Fruit fly (Drosophila melanogaster) whole organism, embryonic: ENCODE results near the gene dock.

Experiments used
- Asciz ChIP-seq: fragments of 200-800 bp; sonication (Bioruptor generic); optimal IDR thresholded peaks from 2 replicates; lab custom pipeline; 2017; ENCODE audit warnings: missing biosample characterization, mild to moderate bottlenecking, missing genetic modification characterization, missing genetic modification reagents
- Atf-2 ChIP-seq: fragments of 200-800 bp; sonication (Bioruptor generic); optimal IDR thresholded peaks from 2 replicates; lab custom pipeline; 2016; ENCODE audit warnings: missing biosample characterization, missing genetic modification characterization
- CG10267 ChIP-seq: fragments of 200-800 bp; sonication (Bioruptor generic); optimal IDR thresholded peaks from 2 replicates; lab custom pipeline; 2018; ENCODE audit warnings: missing biosample characterization, mild to moderate bottlenecking, missing genetic modification characterization, moderate library complexity
- CG10366 ChIP-seq: fragments of 200-800 bp; sonication (Bioruptor generic); IDR thresholded peaks from 2 replicates; pipeline ENCODE4 v1.3.6; 2022; ENCODE audit warnings: missing biosample characterization, missing genetic modification characterization
- CG10959 ChIP-seq: fragments of 200-800 bp; sonication (Bioruptor generic); IDR thresholded peaks from 2 replicates; pipeline ENCODE4 v1.3.6; 2022; ENCODE audit warnings: missing biosample characterization, missing genetic modification characterization
- CG11398 ChIP-seq: fragments of 200-800 bp; sonication (Bioruptor generic); optimal IDR thresholded peaks from 2 replicates; lab custom pipeline; 2016; ENCODE audit warnings: missing biosample characterization, missing genetic modification characterization
- CG13424 ChIP-seq: fragments of 200-800 bp; sonication (Bioruptor generic); optimal IDR thresholded peaks from 2 replicates; lab custom pipeline; 2019; ENCODE audit warnings: missing biosample characterization, mild to moderate bottlenecking, missing genetic modification characterization, moderate library complexity
- CG14860 ChIP-seq: fragments of 200-800 bp; sonication (Bioruptor generic); IDR thresholded peaks from 3 replicates; pipeline ENCODE4 v1.3.6; 2022; ENCODE audit warnings: missing biosample characterization, missing genetic modification characterization; ENCODE audit not compliant: partially characterized antibody
- CG15011 ChIP-seq: fragments of 200-800 bp; sonication (Bioruptor generic); optimal IDR thresholded peaks from 3 replicates; lab custom pipeline; 2018; ENCODE audit warnings: missing biosample characterization, mild to moderate bottlenecking, missing genetic modification characterization
- CG1602 ChIP-seq: fragments of 200-800 bp; sonication (Bioruptor generic); optimal IDR thresholded peaks from 3 replicates; lab custom pipeline; 2016; ENCODE audit warnings: missing biosample characterization, missing genetic modification characterization
- CG2875 ChIP-seq: fragments of 200-800 bp; sonication (Bioruptor generic); optimal IDR thresholded peaks from 2 replicates; lab custom pipeline; 2017; ENCODE audit warnings: missing biosample characterization, mild to moderate bottlenecking, missing genetic modification characterization, missing genetic modification reagents
- CG2889 ChIP-seq: fragments of 200-800 bp; sonication (Bioruptor generic); IDR thresholded peaks from 3 replicates; pipeline ENCODE4 v1.3.6; 2022; ENCODE audit warnings: missing biosample characterization, missing genetic modification characterization
- CG3065 ChIP-seq: fragments of 200-800 bp; sonication (Bioruptor generic); optimal IDR thresholded peaks from 2 replicates; lab custom pipeline; 2016; ENCODE audit warnings: missing biosample characterization, missing genetic modification characterization
- CG34376 ChIP-seq: fragments of 200-800 bp; sonication (Bioruptor generic); optimal IDR thresholded peaks from 2 replicates; lab custom pipeline; 2018; ENCODE audit warnings: missing biosample characterization, mild to moderate bottlenecking, missing genetic modification characterization
- CG43689 ChIP-seq: fragments of 200-800 bp; sonication (Bioruptor generic); IDR thresholded peaks from 2 replicates; pipeline ENCODE4 v1.3.6; 2022; ENCODE audit warnings: missing biosample characterization, missing genetic modification characterization
- CG4707 ChIP-seq: fragments of 200-800 bp; sonication (Bioruptor generic); optimal IDR thresholded peaks from 2 replicates; lab custom pipeline; 2018; ENCODE audit warnings: missing biosample characterization, mild to moderate bottlenecking, missing genetic modification characterization, moderate library complexity
- CG6254 ChIP-seq: fragments of 200-800 bp; sonication (Bioruptor generic); optimal IDR thresholded peaks from 3 replicates; lab custom pipeline; 2017; ENCODE audit warnings: mild to moderate bottlenecking, missing biosample characterization, missing genetic modification reagents, missing genetic modification characterization
- CG6683 ChIP-seq: fragments of 200-800 bp; sonication (Bioruptor generic); optimal IDR thresholded peaks from 2 replicates; lab custom pipeline; 2017; ENCODE audit warnings: missing biosample characterization, mild to moderate bottlenecking, missing genetic modification characterization, missing genetic modification reagents
- CG7963 ChIP-seq: fragments of 200-800 bp; sonication (Bioruptor generic); IDR thresholded peaks from 3 replicates; pipeline ENCODE4 v1.3.6; 2022; ENCODE audit warnings: missing biosample characterization, missing genetic modification characterization; ENCODE audit not compliant: partially characterized antibody
- CG9797 ChIP-seq: fragments of 200-800 bp; sonication (Bioruptor generic); optimal IDR thresholded peaks from 3 replicates; lab custom pipeline; 2018; ENCODE audit warnings: missing biosample characterization, mild to moderate bottlenecking, missing genetic modification characterization
- Doc2 ChIP-seq: fragments of 200-800 bp; sonication (Bioruptor generic); IDR thresholded peaks from 2 replicates; pipeline ENCODE4 v1.3.6; 2022; ENCODE audit warnings: missing biosample characterization, missing genetic modification characterization
- Gug ChIP-seq: fragments of 200-800 bp; sonication (Bioruptor generic); IDR thresholded peaks from 4 replicates; pipeline ENCODE4 v1.3.6; 2022; ENCODE audit warnings: missing biosample characterization, missing genetic modification characterization
- Mad ChIP-seq: fragments of 200-800 bp; sonication (Bioruptor generic); optimal IDR thresholded peaks from 2 replicates; lab custom pipeline; 2016; ENCODE audit warnings: missing biosample characterization, missing genetic modification characterization
- Mes4 ChIP-seq: fragments of 200-800 bp; sonication (Bioruptor generic); optimal IDR thresholded peaks from 2 replicates; lab custom pipeline; 2016; ENCODE audit warnings: missing biosample characterization, missing genetic modification characterization
- Neu2 ChIP-seq: fragments of 200-800 bp; sonication (Bioruptor generic); optimal IDR thresholded peaks from 3 replicates; lab custom pipeline; 2016; ENCODE audit warnings: missing biosample characterization, missing genetic modification characterization, borderline replicate concordance
- Oaz ChIP-seq: fragments of 200-800 bp; sonication (Bioruptor generic); IDR thresholded peaks from 2 replicates; pipeline ENCODE4 v1.3.6; 2022; ENCODE audit warnings: missing biosample characterization, missing genetic modification characterization
- Oli ChIP-seq: fragments of 200-800 bp; sonication (Bioruptor generic); optimal IDR thresholded peaks from 2 replicates; lab custom pipeline; 2018; ENCODE audit warnings: missing biosample characterization, mild to moderate bottlenecking, missing genetic modification characterization, moderate library complexity
- Pdp1 ChIP-seq, 2 experiments: fragments of 200-800 bp; sonication (Bioruptor generic); optimal IDR thresholded peaks; 3 replicates each; lab custom pipeline; 2016; ENCODE audit warnings: missing biosample characterization in 2 of 2, missing genetic modification characterization in 2 of 2, mild to moderate bottlenecking in 1 of 2, moderate library complexity in 1 of 2
- Ssrp ChIP-seq: fragments of 200-800 bp; sonication (Bioruptor generic); optimal IDR thresholded peaks from 2 replicates; lab custom pipeline; 2018; ENCODE audit warnings: missing biosample characterization, mild to moderate bottlenecking, missing genetic modification characterization, moderate library complexity
- Tbp ChIP-seq: fragments of >200 bp; optimal IDR thresholded peaks from 2 replicates; lab custom pipeline; 2018; ENCODE audit warnings: missing biosample characterization, missing genetic modification characterization
- Xrp1 ChIP-seq: fragments of 200-800 bp; sonication (Bioruptor generic); IDR thresholded peaks from 2 replicates; pipeline ENCODE4 v1.3.6; 2022; ENCODE audit warnings: missing biosample characterization, missing genetic modification characterization
- hbn ChIP-seq: fragments of 200-800 bp; sonication (Bioruptor generic); IDR thresholded peaks from 2 replicates; pipeline ENCODE4 v1.3.6; 2022; ENCODE audit warnings: missing biosample characterization, missing genetic modification characterization; ENCODE audit not compliant: partially characterized antibody
- ind ChIP-seq: fragments of 200-800 bp; sonication (Bioruptor generic); optimal IDR thresholded peaks from 3 replicates; lab custom pipeline; 2016; ENCODE audit warnings: missing biosample characterization, missing genetic modification characterization
- jing ChIP-seq: fragments of 200-800 bp; sonication (Bioruptor generic); optimal IDR thresholded peaks from 2 replicates; lab custom pipeline; 2018; ENCODE audit warnings: missing biosample characterization, mild to moderate bottlenecking, missing genetic modification characterization
- ken ChIP-seq: fragments of 200-800 bp; sonication (Bioruptor generic); IDR thresholded peaks from 3 replicates; pipeline ENCODE4 v1.3.6; 2022; ENCODE audit warnings: missing biosample characterization, missing genetic modification characterization
- kni ChIP-seq: fragments of 200-800 bp; sonication (Bioruptor generic); optimal IDR thresholded peaks from 3 replicates; lab custom pipeline; 2017; ENCODE audit warnings: mild to moderate bottlenecking, missing biosample characterization, missing genetic modification reagents, missing genetic modification characterization
- mirr ChIP-seq: fragments of 200-800 bp; sonication (Bioruptor generic); optimal IDR thresholded peaks from 3 replicates; lab custom pipeline; 2018; ENCODE audit warnings: missing biosample characterization, mild to moderate bottlenecking, missing genetic modification characterization
- nerfin-2 ChIP-seq: fragments of 200-800 bp; sonication (Bioruptor generic); IDR thresholded peaks from 2 replicates; pipeline ENCODE4 v1.3.6; 2022; ENCODE audit warnings: missing biosample characterization, missing genetic modification characterization; ENCODE audit not compliant: partially characterized antibody
- oc ChIP-seq: fragments of 200-800 bp; sonication (Bioruptor generic); optimal IDR thresholded peaks from 2 replicates; lab custom pipeline; 2018; ENCODE audit warnings: missing biosample characterization, mild to moderate bottlenecking, missing genetic modification characterization, moderate library complexity
- onecut ChIP-seq: fragments of 200-800 bp; sonication (Bioruptor generic); IDR thresholded peaks from 2 replicates; pipeline ENCODE4 v1.3.6; 2022; ENCODE audit warnings: missing biosample characterization, missing genetic modification characterization
- pros ChIP-seq: fragments of 200-800 bp; sonication (Bioruptor generic); optimal IDR thresholded peaks from 3 replicates; lab custom pipeline; 2019; ENCODE audit warnings: missing biosample characterization, mild to moderate bottlenecking, missing genetic modification characterization, moderate library complexity
- psq ChIP-seq: fragments of 200-800 bp; sonication (Bioruptor generic); optimal IDR thresholded peaks from 2 replicates; lab custom pipeline; 2017; ENCODE audit warnings: missing biosample characterization, missing genetic modification characterization
- repo ChIP-seq: fragments of 200-800 bp; sonication (Bioruptor generic); optimal IDR thresholded peaks from 2 replicates; lab custom pipeline; 2016; ENCODE audit warnings: missing biosample characterization, missing genetic modification characterization
- shn ChIP-seq: fragments of 200-800 bp; sonication (Bioruptor generic); optimal IDR thresholded peaks from 3 replicates; lab custom pipeline; 2016; ENCODE audit warnings: missing biosample characterization, missing genetic modification characterization
- sima ChIP-seq: fragments of 200-800 bp; sonication (Bioruptor generic); optimal IDR thresholded peaks from 2 replicates; lab custom pipeline; 2016; ENCODE audit warnings: missing biosample characterization, missing genetic modification characterization
- slou ChIP-seq: fragments of 200-800 bp; sonication (Bioruptor generic); optimal IDR thresholded peaks from 3 replicates; lab custom pipeline; 2016; ENCODE audit warnings: missing biosample characterization, missing genetic modification characterization
- sna ChIP-seq: fragments of 200-800 bp; sonication (Bioruptor generic); IDR thresholded peaks from 2 replicates; pipeline ENCODE4 v1.3.6; 2022; ENCODE audit warnings: missing biosample characterization, missing genetic modification characterization; ENCODE audit not compliant: partially characterized antibody
- tup ChIP-seq: fragments of 200-800 bp; sonication (Bioruptor generic); optimal IDR thresholded peaks from 2 replicates; lab custom pipeline; 2016; ENCODE audit warnings: missing biosample characterization, mild to moderate bottlenecking, missing genetic modification characterization, moderate library complexity
- tx ChIP-seq: fragments of 200-800 bp; sonication (Bioruptor generic); optimal IDR thresholded peaks from 2 replicates; lab custom pipeline; 2016; ENCODE audit warnings: missing biosample characterization, missing genetic modification characterization
- usp ChIP-seq: fragments of >200 bp; optimal IDR thresholded peaks from 2 replicates; lab custom pipeline; 2017; ENCODE audit warnings: missing biosample characterization, missing genetic modification characterization

Gene dock

DNA sequence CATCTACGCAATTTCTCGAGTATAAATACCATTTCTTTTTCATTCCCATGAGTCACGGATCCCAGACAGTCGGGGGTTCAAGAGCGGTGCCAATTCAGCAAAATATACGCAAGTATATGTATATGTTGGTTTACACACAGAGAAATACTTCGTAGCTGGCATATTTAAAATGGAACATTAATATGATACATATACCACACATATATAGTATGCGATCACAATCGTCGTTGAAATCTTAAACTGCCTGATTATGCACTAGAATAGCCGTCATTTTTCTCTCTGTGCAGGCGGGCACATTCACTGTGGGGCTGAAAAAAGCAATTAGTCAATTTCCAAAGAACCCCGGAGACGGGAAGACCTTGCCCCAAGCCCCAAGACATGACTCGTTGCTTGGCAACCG, 15.9 kb downstream of the dock start (continued):
- TF ChIP-seq CG10267 (peak; percentile 43), Oaz (GFP tag; lab: Robert Waterston, UW) (peak; percentile 73), kni (GFP tag; lab: Kevin White, UChicago) (no peak), sna (GFP tag; lab: Robert Waterston, UW) (no peak), Gug (GFP tag; lab: Robert Waterston, UW) (peak; percentile 80), CG43689 (GFP tag; lab: Robert Waterston, UW) (peak; percentile 48; the same call in 1 of the 2 replicates), Ssrp (tag; lab: Kevin White, UChicago) (peak; percentile 61), CG11398 (GFP tag; lab: Kevin White, UChicago) (no peak), CG13424 (tag; lab: Kevin White, UChicago) (peak; percentile 58), jing (GFP tag; lab: Kevin White, UChicago) (no peak), onecut (peak; percentile 32; the same call in 1 of the 2 replicates), CG7963 (GFP tag; lab: Robert Waterston, UW) (no peak), CG6254 (peak; percentile 56), Xrp1 (peak; percentile 83), ken (GFP tag; lab: Robert Waterston, UW) (peak; percentile 65; the same call in 1 of the 3 replicates), slou (no peak), CG1602 (GFP tag; lab: Kevin White, UChicago) (peak; percentile 52), Atf-2 (GFP tag; lab: Kevin White, UChicago) (peak; percentile 66), CG3065 (GFP tag; lab: Kevin White, UChicago) (no peak), mirr (GFP tag; lab: Kevin White, UChicago) (peak; percentile 49), shn (GFP tag; lab: Kevin White, UChicago) (peak; percentile 33), pros (GFP tag; lab: Kevin White, UChicago) (no peak), Doc2 (0 out of 2 replicates have a peak, but pooled peaks have one; percentile 38), Neu2 (no peak), oc (tag; lab: Kevin White, UChicago) (peak; percentile 9), CG2875 (peak; percentile 58), CG6683 (GFP tag; lab: Kevin White, UChicago) (peak; percentile 15), nerfin-2 (GFP tag; lab: Robert Waterston, UW) (no peak), sima (GFP tag; lab: Kevin White, UChicago) (no peak), Mes4 (GFP tag; lab: Kevin White, UChicago) (peak; percentile 63), CG4707 (GFP tag; lab: Kevin White, UChicago) (peak; percentile 11), CG15011 (peak; percentile 43), Pdp1 (GFP tag; optimal IDR thresholded peaks at IDR 0.05; lab: Kevin White, UChicago) (peak; percentile 39 to 40), hbn (GFP tag; lab: Robert Waterston, UW) (no peak), Mad (GFP tag; lab: Kevin White, UChicago) (peak; percentile 50), Asciz (GFP tag; lab: Kevin White, UChicago) (peak; percentile 24), CG34376 (peak; percentile 55), Tbp (GFP tag; lab: Kevin White, UChicago) (no peak), CG14860 (GFP tag; lab: Robert Waterston, UW) (no peak), psq (GFP tag; lab: Kevin White, UChicago) (no peak), tx (GFP tag; lab: Kevin White, UChicago) (peak; percentile 51), CG2889 (GFP tag; lab: Robert Waterston, UW) (peak; percentile 66; the same call in 1 of the 3 replicates), CG10959 (GFP tag; lab: Robert Waterston, UW) (peak; percentile 61), Oli (tag; lab: Kevin White, UChicago) (peak; percentile 73), ind (GFP tag; lab: Kevin White, UChicago) (peak; percentile 70), tup (GFP tag; lab: Kevin White, UChicago) (peak; percentile 5), usp (GFP tag; lab: Kevin White, UChicago) (no peak), CG10366 (GFP tag; lab: Robert Waterston, UW) (peak; percentile 82), repo (peak; percentile 23), CG9797 (GFP tag; lab: Kevin White, UChicago) (no peak)
